Worm (Caenorhabditis elegans): ENCODE data around the gene wrt-5.

Gene wrt-5

DNA sequence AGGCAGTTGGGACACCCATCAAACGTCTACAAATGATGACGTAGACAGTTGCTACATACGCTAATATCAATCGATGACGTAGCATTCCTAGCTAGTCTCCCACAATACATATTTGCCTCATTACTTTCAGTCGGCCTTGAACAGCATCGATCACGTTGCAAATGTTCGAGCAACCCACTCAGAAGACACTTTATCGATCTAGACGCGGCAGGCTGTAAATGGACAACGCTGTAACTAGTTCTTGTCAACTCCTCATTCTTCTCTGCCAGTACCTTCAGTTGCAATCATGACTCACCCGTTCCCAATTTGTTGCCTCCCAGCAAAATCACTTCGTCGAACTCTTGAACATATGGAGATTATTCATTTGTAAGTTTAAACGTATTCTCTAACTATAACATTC is 20.6 kb upstream of the wrt-5 start, which contains the start of gene pqn-75:
Gene pqn-75, plus strand, starts transcription at position 301 of the 400 bp plus-strand sequence.
- TF ChIP-seq sea-1 (GFP tag; conservative IDR thresholded peaks at IDR 0.05) (no peak), scrt-1 (GFP tag; IDR thresholded peaks at IDR 0.05) (no peak), ets-7 (tag; optimal IDR thresholded peaks at IDR 0.05) (no peak), B0310.2 (tag; optimal IDR thresholded peaks at IDR 0.05) (no peak), tra-4 (tag; optimal IDR thresholded peaks at IDR 0.05) (no peak), hnd-1 (tag; optimal IDR thresholded peaks at IDR 0.05) (no peak), tbx-37 (GFP tag; conservative IDR thresholded peaks at IDR 0.05) (no peak), hmg-4 (GFP tag; optimal IDR thresholded peaks at IDR 0.05) (no peak), flt-1 (GFP tag; IDR thresholded peaks at IDR 0.05) (no peak), hmbx-1 (tag; optimal IDR thresholded peaks at IDR 0.05) (no peak), ceh-13 (GFP tag; optimal IDR thresholded peaks at IDR 0.05) (no peak), pes-1 (GFP tag; IDR thresholded peaks at IDR 0.05) (no peak), aly-1 (tag; optimal IDR thresholded peaks at IDR 0.05) (no peak), F13C5.2 (tag; optimal IDR thresholded peaks at IDR 0.05) (no peak)

DNA sequence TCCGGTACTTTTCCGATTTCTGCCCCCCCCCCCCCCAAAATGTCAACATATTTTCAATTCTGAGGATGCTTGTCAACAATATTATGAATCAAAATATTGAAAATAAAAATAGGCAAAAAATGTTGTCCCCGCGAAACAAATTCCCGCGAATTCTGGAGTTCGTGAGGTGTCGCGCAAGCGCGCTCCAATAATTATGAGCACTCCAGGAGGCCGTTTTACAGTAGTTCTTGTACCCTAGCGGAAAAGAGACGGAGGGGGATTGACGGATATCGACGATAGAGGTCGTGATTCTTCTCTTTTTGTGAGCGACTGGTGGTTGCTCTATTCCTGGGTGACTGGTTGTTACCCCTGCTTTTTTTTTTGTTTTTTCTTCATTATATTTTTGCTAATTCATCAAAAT is 19.4 kb upstream of the wrt-5 start:
- TF ChIP-seq sea-1 (GFP tag; conservative IDR thresholded peaks at IDR 0.05) (0 out of 2 replicates have a peak, but pooled peaks have one; percentile 10), scrt-1 (GFP tag; IDR thresholded peaks at IDR 0.05) (peak; percentile 63; the same call in 1 of the 2 replicates), tra-4 (tag; optimal IDR thresholded peaks at IDR 0.05) (no peak)

DNA sequence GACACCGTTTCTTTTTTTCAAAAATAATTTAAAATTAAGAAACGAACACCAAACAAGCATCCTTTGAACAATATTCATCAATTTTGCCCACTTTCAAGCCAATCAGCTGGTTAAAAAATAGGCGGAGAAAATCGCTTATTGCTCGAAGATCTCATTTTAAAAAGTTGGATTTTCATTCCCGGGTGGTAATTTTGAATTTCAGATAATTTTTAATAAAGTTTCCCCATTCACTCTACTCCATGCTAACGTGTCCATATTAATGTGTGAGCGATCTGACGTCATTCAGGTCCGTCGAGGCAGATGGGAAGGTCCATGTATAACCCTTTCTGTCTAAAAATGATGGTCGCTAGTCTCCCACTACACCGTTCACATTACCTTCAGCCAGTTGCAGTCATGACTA is 17.0 kb upstream of the wrt-5 start, which contains the start of gene fbxb-55:
Gene fbxb-55, plus strand, starts transcription at position 301 of the 400 bp plus-strand sequence.
- no peak for TF ChIP-seq B0310.2 (tag; optimal IDR thresholded peaks at IDR 0.05)
- no peak for TF ChIP-seq ama-1 (optimal IDR thresholded peaks at IDR 0.05)
- TF ChIP-seq tbx-11 (GFP tag; IDR thresholded peaks at IDR 0.05): no peak
- no peak for TF ChIP-seq flt-1 (GFP tag; IDR thresholded peaks at IDR 0.05)
- no peak for TF ChIP-seq F13C5.2 (tag; optimal IDR thresholded peaks at IDR 0.05)
- no peak for TF ChIP-seq aly-1 (tag; optimal IDR thresholded peaks at IDR 0.05)
- TF ChIP-seq tbx-37 (GFP tag; conservative IDR thresholded peaks at IDR 0.05): no peak
- no peak for TF ChIP-seq hmg-4 (GFP tag; optimal IDR thresholded peaks at IDR 0.05)
- TF ChIP-seq hmbx-1 (tag; optimal IDR thresholded peaks at IDR 0.05): no peak
- TF ChIP-seq ceh-13 (GFP tag; optimal IDR thresholded peaks at IDR 0.05): no peak
- TF ChIP-seq ceh-36 (tag; optimal IDR thresholded peaks at IDR 0.05): no peak
- TF ChIP-seq hnd-1 (tag; optimal IDR thresholded peaks at IDR 0.05): no peak
- no peak for TF ChIP-seq tra-4 (tag; optimal IDR thresholded peaks at IDR 0.05)
- TF ChIP-seq scrt-1 (GFP tag; IDR thresholded peaks at IDR 0.05): no peak
- no peak for TF ChIP-seq pes-1 (GFP tag; IDR thresholded peaks at IDR 0.05)
- TF ChIP-seq ets-7 (tag; optimal IDR thresholded peaks at IDR 0.05): no peak
- no peak for TF ChIP-seq sea-1 (GFP tag; conservative IDR thresholded peaks at IDR 0.05)

DNA sequence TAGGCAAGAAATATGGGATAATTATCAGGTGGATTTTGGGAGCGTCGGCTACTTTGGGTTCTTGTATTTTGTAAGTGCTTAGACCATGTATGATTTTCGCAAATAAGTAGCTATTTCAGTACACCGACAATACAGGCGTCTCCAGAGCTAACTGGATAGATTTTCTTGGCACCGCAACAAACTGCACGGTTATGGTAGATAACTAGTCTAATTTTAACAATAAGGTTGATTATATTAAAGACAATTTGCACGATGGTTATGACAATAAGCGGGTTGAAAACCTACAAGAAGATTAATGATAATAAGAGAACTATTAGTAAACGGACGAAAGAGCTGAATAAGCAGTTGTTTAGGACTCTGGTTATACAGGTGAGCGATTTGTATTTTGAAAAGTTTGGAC is 15.9 kb upstream of the wrt-5 start:
- TF ChIP-seq flt-1 (GFP tag; IDR thresholded peaks at IDR 0.05) (no peak), hmg-4 (GFP tag; optimal IDR thresholded peaks at IDR 0.05) (no peak), pes-1 (GFP tag; IDR thresholded peaks at IDR 0.05) (no peak), B0310.2 (tag; optimal IDR thresholded peaks at IDR 0.05) (no peak), tbx-11 (GFP tag; IDR thresholded peaks at IDR 0.05) (no peak), ets-7 (tag; optimal IDR thresholded peaks at IDR 0.05) (no peak), ceh-13 (GFP tag; optimal IDR thresholded peaks at IDR 0.05) (no peak), tbx-37 (GFP tag; conservative IDR thresholded peaks at IDR 0.05) (no peak), sea-1 (GFP tag; conservative IDR thresholded peaks at IDR 0.05) (no peak), tra-4 (tag; optimal IDR thresholded peaks at IDR 0.05) (no peak), hmbx-1 (tag; optimal IDR thresholded peaks at IDR 0.05) (no peak), ama-1 (optimal IDR thresholded peaks at IDR 0.05) (no peak), aly-1 (tag; optimal IDR thresholded peaks at IDR 0.05) (no peak), ceh-36 (tag; optimal IDR thresholded peaks at IDR 0.05) (no peak), F13C5.2 (tag; optimal IDR thresholded peaks at IDR 0.05) (no peak), scrt-1 (GFP tag; IDR thresholded peaks at IDR 0.05) (no peak), hnd-1 (tag; optimal IDR thresholded peaks at IDR 0.05) (no peak)

DNA sequence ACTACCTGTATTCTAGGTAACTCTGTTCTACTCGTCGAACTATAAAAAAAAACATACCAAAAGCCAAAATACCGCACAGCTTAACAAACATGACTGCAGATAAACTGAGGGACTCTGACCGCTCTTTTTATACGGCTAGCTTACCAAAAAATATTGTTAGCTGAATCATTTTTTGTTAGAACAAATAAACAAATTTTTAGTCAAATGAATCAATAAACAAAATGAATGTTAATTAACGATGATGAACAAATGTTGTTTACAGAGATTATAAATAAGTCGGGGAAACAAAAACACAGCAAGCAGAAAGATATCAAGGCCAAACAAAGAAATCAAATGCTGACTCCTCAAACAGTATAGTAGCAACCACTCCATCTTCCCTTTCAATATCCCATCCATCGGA is 12.1 kb upstream of the wrt-5 start, which contains the start of gene ilys-6:
Gene ilys-6, minus strand, starts transcription at position 101 of the 400 bp plus-strand sequence.
- TF ChIP-seq ets-7 (tag; optimal IDR thresholded peaks at IDR 0.05): no peak
- TF ChIP-seq pes-1 (GFP tag; IDR thresholded peaks at IDR 0.05): no peak
- no peak for TF ChIP-seq hnd-1 (tag; optimal IDR thresholded peaks at IDR 0.05)
- TF ChIP-seq B0310.2 (tag; optimal IDR thresholded peaks at IDR 0.05): no peak
- TF ChIP-seq hmbx-1 (tag; optimal IDR thresholded peaks at IDR 0.05): no peak
- TF ChIP-seq hmg-4 (GFP tag; optimal IDR thresholded peaks at IDR 0.05): no peak
- TF ChIP-seq scrt-1 (GFP tag; IDR thresholded peaks at IDR 0.05): no peak
- no peak for TF ChIP-seq tbx-11 (GFP tag; IDR thresholded peaks at IDR 0.05)
- no peak for TF ChIP-seq ceh-13 (GFP tag; optimal IDR thresholded peaks at IDR 0.05)
- no peak for TF ChIP-seq sea-1 (GFP tag; conservative IDR thresholded peaks at IDR 0.05)
- TF ChIP-seq flt-1 (GFP tag; IDR thresholded peaks at IDR 0.05): no peak

DNA sequence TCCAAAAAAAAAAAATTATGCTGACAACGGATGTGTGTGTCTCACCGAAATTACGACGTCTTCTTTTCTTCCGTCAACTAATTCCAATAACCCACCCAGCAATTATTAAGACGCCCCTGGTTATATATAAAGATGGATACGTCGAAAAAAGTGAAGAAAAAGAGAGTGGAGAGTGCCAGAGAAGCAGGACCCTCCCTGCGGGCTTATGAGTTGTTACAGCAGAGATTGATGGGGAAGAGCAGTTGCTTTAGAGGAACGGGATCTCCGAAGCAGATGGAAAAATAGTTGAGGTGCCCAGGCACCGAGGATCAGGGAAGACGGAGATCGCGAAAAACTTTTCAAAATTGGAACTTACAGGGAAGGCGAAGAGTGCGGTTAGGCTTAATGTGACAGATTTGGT is 3.9 kb upstream of the wrt-5 start:
- TF ChIP-seq ama-1 (optimal IDR thresholded peaks at IDR 0.05) (no peak), hmbx-1 (tag; optimal IDR thresholded peaks at IDR 0.05) (no peak), F13C5.2 (tag; optimal IDR thresholded peaks at IDR 0.05) (no peak), hnd-1 (tag; optimal IDR thresholded peaks at IDR 0.05) (no peak), ets-7 (tag; optimal IDR thresholded peaks at IDR 0.05) (no peak), ceh-36 (tag; optimal IDR thresholded peaks at IDR 0.05) (no peak), tbx-11 (GFP tag; IDR thresholded peaks at IDR 0.05) (no peak)

DNA sequence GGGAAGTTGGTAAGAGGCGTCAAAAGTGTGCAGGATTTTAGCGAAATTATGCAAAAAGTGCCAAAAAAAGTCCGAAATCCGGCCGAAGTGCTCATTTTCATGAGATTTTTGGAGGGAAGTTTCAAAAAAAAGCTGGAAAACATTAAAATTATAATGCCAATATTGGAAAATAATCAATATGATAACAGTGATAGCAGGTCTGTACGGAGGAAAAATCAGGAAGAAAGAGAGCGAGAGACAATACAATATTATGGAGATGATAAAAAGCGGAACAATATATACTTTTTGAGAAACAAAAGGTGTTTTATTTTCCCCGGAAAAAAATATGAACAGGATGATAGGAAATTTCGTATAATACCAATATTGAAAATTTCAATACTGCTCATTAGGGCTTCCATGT is 2.0 kb upstream of the wrt-5 start:
- TF ChIP-seq B0310.2 (tag; optimal IDR thresholded peaks at IDR 0.05): no peak
- TF ChIP-seq ets-7 (tag; optimal IDR thresholded peaks at IDR 0.05): no peak
- TF ChIP-seq ceh-36 (tag; optimal IDR thresholded peaks at IDR 0.05): no peak

DNA sequence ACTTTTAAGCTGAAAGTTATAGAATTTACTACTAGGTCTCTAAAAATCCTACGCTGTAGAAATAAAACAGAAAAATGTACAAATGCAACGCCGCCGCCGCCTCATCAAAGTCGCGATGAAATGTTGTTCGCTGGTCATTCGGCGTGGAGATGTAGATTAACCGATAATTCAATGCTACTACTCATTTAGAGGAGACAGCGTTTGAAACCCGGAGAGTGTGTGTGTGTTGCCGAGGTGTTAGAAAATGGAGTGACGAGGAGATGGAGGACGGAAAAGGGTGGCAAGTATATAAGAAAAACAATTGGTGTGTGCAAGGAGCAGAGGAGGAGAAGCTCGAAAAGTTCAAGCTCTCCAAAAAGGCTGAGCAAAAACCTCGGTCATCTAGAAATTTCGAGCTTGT is 835 bp upstream of the wrt-5 start:
- TF ChIP-seq B0310.2 (tag; optimal IDR thresholded peaks at IDR 0.05) (no peak), hmg-4 (GFP tag; optimal IDR thresholded peaks at IDR 0.05) (no peak), ama-1 (optimal IDR thresholded peaks at IDR 0.05) (no peak), pes-1 (GFP tag; IDR thresholded peaks at IDR 0.05) (no peak), hnd-1 (tag; optimal IDR thresholded peaks at IDR 0.05) (no peak), sea-1 (GFP tag; conservative IDR thresholded peaks at IDR 0.05) (no peak), ets-7 (tag; optimal IDR thresholded peaks at IDR 0.05) (no peak), ceh-13 (GFP tag; optimal IDR thresholded peaks at IDR 0.05) (no peak), flt-1 (GFP tag; IDR thresholded peaks at IDR 0.05) (no peak), tra-4 (tag; optimal IDR thresholded peaks at IDR 0.05) (no peak), F13C5.2 (tag; optimal IDR thresholded peaks at IDR 0.05) (no peak), aly-1 (tag; optimal IDR thresholded peaks at IDR 0.05) (no peak), tbx-37 (GFP tag; conservative IDR thresholded peaks at IDR 0.05) (no peak), hmbx-1 (tag; optimal IDR thresholded peaks at IDR 0.05) (no peak), tbx-11 (GFP tag; IDR thresholded peaks at IDR 0.05) (no peak), ceh-36 (tag; optimal IDR thresholded peaks at IDR 0.05) (no peak), scrt-1 (GFP tag; IDR thresholded peaks at IDR 0.05) (no peak)
